Fruit fly (Drosophila melanogaster): Measurements from ENCODE around the gene Cp7Fb.

dm6 chrX:8491452-8492046 is 17.9 kb downstream of the Cp7Fb start:
- no peak for TF ChIP-seq CG14710 (tag; optimal IDR thresholded peaks at IDR 0.05)
- no peak for TF ChIP-seq CG12744 (GFP tag; optimal IDR thresholded peaks at IDR 0.05)
- TF ChIP-seq YL-1 (GFP tag; optimal IDR thresholded peaks at IDR 0.05) = no peak
- TF ChIP-seq CG10366 (GFP tag; IDR thresholded peaks at IDR 0.05) = no peak
- no peak for TF ChIP-seq Trl (optimal IDR thresholded peaks at IDR 0.05)
- TF ChIP-seq Trl (GFP tag; optimal IDR thresholded peaks at IDR 0.05) = no peak
- no peak for TF ChIP-seq Neu2 (GFP tag; optimal IDR thresholded peaks at IDR 0.05; ENCODE audit: borderline replicate concordance)
- TF ChIP-seq Myb (GFP tag; optimal IDR thresholded peaks at IDR 0.05) = peak; percentile 17
- TF ChIP-seq Hr78 (GFP tag; optimal IDR thresholded peaks at IDR 0.05) = no peak
- peak; percentile 18 for TF ChIP-seq HLH54F (GFP tag; optimal IDR thresholded peaks at IDR 0.05)
- TF ChIP-seq CG2712 (tag; optimal IDR thresholded peaks at IDR 0.05) = peak; percentile 16
- peak; percentile 28 for TF ChIP-seq nom (GFP tag; optimal IDR thresholded peaks at IDR 0.05)
- TF ChIP-seq croc (GFP tag; conservative IDR thresholded peaks at IDR 0.05) = no peak
- no peak for TF ChIP-seq pb (GFP tag; optimal IDR thresholded peaks at IDR 0.05)
- TF ChIP-seq CG7372 (GFP tag; IDR thresholded peaks at IDR 0.05) = no peak

All from whole organism, embryonic.